Fruit fly (Drosophila melanogaster) whole organism, embryonic: Measurements from ENCODE around the gene Cyp18a1.
A peak's percentile ranks its signal among the peaks of the same experiment; 100 is the strongest.

Experiments used
- Bdp1 ChIP-seq: fragments of 200-800 bp; sonication (Bioruptor generic); optimal IDR thresholded peaks from 3 replicates; lab custom pipeline; 2016; ENCODE audit warnings: missing biosample characterization, missing genetic modification characterization
- CG10959 ChIP-seq: fragments of 200-800 bp; sonication (Bioruptor generic); IDR thresholded peaks from 2 replicates; pipeline ENCODE4 v1.3.6; 2022; ENCODE audit warnings: missing biosample characterization, missing genetic modification characterization
- CG11504 ChIP-seq: fragments of 200-800 bp; sonication (Bioruptor generic); optimal IDR thresholded peaks from 3 replicates; lab custom pipeline; 2019; ENCODE audit warnings: missing biosample characterization, mild to moderate bottlenecking, missing genetic modification characterization, moderate library complexity
- CG11696 ChIP-seq: fragments of 200-800 bp; sonication (Bioruptor generic); IDR thresholded peaks from 2 replicates; pipeline ENCODE4 v1.3.6; 2022; ENCODE audit warnings: missing biosample characterization, missing genetic modification characterization
- CG12071 ChIP-seq: fragments of 200-800 bp; sonication (Bioruptor generic); optimal IDR thresholded peaks from 3 replicates; lab custom pipeline; 2018; ENCODE audit warnings: missing biosample characterization, mild to moderate bottlenecking, missing genetic modification characterization
- CG12744 ChIP-seq: fragments of 200-800 bp; sonication (Bioruptor generic); optimal IDR thresholded peaks from 2 replicates; lab custom pipeline; 2016; ENCODE audit warnings: missing biosample characterization, missing genetic modification characterization
- CG13287 ChIP-seq: fragments of 200-800 bp; sonication (Bioruptor generic); IDR thresholded peaks from 2 replicates; pipeline ENCODE4 v1.3.6; 2022; ENCODE audit warnings: missing biosample characterization, missing genetic modification characterization; ENCODE audit not compliant: partially characterized antibody
- CG13624 ChIP-seq: fragments of 200-800 bp; sonication (Bioruptor generic); optimal IDR thresholded peaks from 2 replicates; lab custom pipeline; 2016; ENCODE audit warnings: missing biosample characterization, missing genetic modification characterization
- CG15696 ChIP-seq: fragments of 200-800 bp; sonication (Bioruptor generic); optimal IDR thresholded peaks from 2 replicates; lab custom pipeline; 2019; ENCODE audit warnings: missing biosample characterization, mild to moderate bottlenecking, missing genetic modification characterization, moderate library complexity
- CG17829 ChIP-seq: fragments of 200-800 bp; optimal IDR thresholded peaks from 2 replicates; lab custom pipeline; 2019; ENCODE audit warnings: missing biosample characterization, mild to moderate bottlenecking, missing genetic modification characterization, moderate library complexity
- CG30431 ChIP-seq: fragments of 200-800 bp; sonication (Bioruptor generic); optimal IDR thresholded peaks from 2 replicates; lab custom pipeline; 2017; ENCODE audit warnings: missing biosample characterization, missing genetic modification characterization
- CG3065 ChIP-seq: fragments of 200-800 bp; sonication (Bioruptor generic); optimal IDR thresholded peaks from 2 replicates; lab custom pipeline; 2016; ENCODE audit warnings: missing biosample characterization, missing genetic modification characterization
- CG3163 ChIP-seq: fragments of 200-800 bp; sonication (Bioruptor generic); optimal IDR thresholded peaks from 3 replicates; lab custom pipeline; 2016; ENCODE audit warnings: missing biosample characterization, missing genetic modification characterization
- CG33213 ChIP-seq: fragments of 200-800 bp; sonication (Bioruptor generic); optimal IDR thresholded peaks from 3 replicates; lab custom pipeline; 2016; ENCODE audit warnings: missing biosample characterization, missing genetic modification characterization
- CG34376 ChIP-seq: fragments of 200-800 bp; sonication (Bioruptor generic); optimal IDR thresholded peaks from 2 replicates; lab custom pipeline; 2018; ENCODE audit warnings: missing biosample characterization, mild to moderate bottlenecking, missing genetic modification characterization
- CG3838 ChIP-seq: fragments of 200-800 bp; sonication (Bioruptor generic); optimal IDR thresholded peaks from 3 replicates; lab custom pipeline; 2016; ENCODE audit warnings: missing biosample characterization, missing genetic modification characterization
- CG4282 ChIP-seq: fragments of 200-800 bp; sonication (Bioruptor generic); optimal IDR thresholded peaks from 2 replicates; lab custom pipeline; 2016; ENCODE audit warnings: missing biosample characterization, missing genetic modification characterization
- CG4730 ChIP-seq: fragments of 200-800 bp; sonication (Bioruptor generic); IDR thresholded peaks from 2 replicates; pipeline ENCODE4 v1.3.6; 2022; ENCODE audit warnings: missing biosample characterization, missing genetic modification characterization
- CG8765 ChIP-seq: fragments of 200-800 bp; sonication (Bioruptor generic); IDR thresholded peaks from 2 replicates; pipeline ENCODE4 v1.3.6; 2022; ENCODE audit warnings: missing biosample characterization, missing genetic modification characterization
- CG8924 ChIP-seq: fragments of 200-800 bp; optimal IDR thresholded peaks from 3 replicates; lab custom pipeline; 2019; ENCODE audit warnings: missing biosample characterization, mild to moderate bottlenecking, missing genetic modification characterization, moderate library complexity
- Chrac-16 ChIP-seq: fragments of 200-800 bp; sonication (Bioruptor generic); optimal IDR thresholded peaks from 3 replicates; lab custom pipeline; 2016; ENCODE audit warnings: missing biosample characterization, missing genetic modification characterization
- CoRest ChIP-seq: fragments of 200-800 bp; sonication (Bioruptor generic); optimal IDR thresholded peaks from 3 replicates; lab custom pipeline; 2018; ENCODE audit warnings: missing biosample characterization, mild to moderate bottlenecking, missing genetic modification characterization, moderate library complexity
- Dref ChIP-seq: fragments of 200-800 bp; sonication (Bioruptor generic); IDR thresholded peaks from 2 replicates; pipeline ENCODE4 v1.3.6; 2022; ENCODE audit warnings: missing biosample characterization, missing genetic modification characterization
- E2f1 ChIP-seq: fragments of 200-800 bp; sonication (Bioruptor generic); IDR thresholded peaks from 2 replicates; pipeline ENCODE4 v1.3.6; 2022; ENCODE audit warnings: missing biosample characterization, missing genetic modification characterization
- Ets97D ChIP-seq: fragments of 200-800 bp; sonication (Bioruptor generic); optimal IDR thresholded peaks from 3 replicates; lab custom pipeline; 2016; ENCODE audit warnings: missing biosample characterization, missing genetic modification characterization
- Fer3 ChIP-seq: fragments of 200-800 bp; sonication (Bioruptor generic); optimal IDR thresholded peaks from 2 replicates; lab custom pipeline; 2018; ENCODE audit warnings: missing biosample characterization, mild to moderate bottlenecking, missing genetic modification characterization, moderate library complexity
- Gsc ChIP-seq: fragments of 200-800 bp; sonication (Bioruptor generic); IDR thresholded peaks from 2 replicates; pipeline ENCODE4 v1.3.6; 2022; ENCODE audit warnings: missing biosample characterization, missing genetic modification characterization
- Hr39 ChIP-seq: fragments of >200 bp; optimal IDR thresholded peaks from 2 replicates; lab custom pipeline; 2017
- Lpt ChIP-seq: fragments of >200 bp; optimal IDR thresholded peaks from 2 replicates; lab custom pipeline; 2018; ENCODE audit warnings: missing biosample characterization, missing genetic modification characterization
- MESR4 ChIP-seq: fragments of 200-800 bp; sonication (Bioruptor generic); optimal IDR thresholded peaks from 2 replicates; lab custom pipeline; 2018; ENCODE audit warnings: missing biosample characterization, mild to moderate bottlenecking, missing genetic modification characterization, moderate library complexity
- NK7.1 ChIP-seq: fragments of 200-800 bp; sonication (Bioruptor generic); optimal IDR thresholded peaks from 3 replicates; lab custom pipeline; 2016; ENCODE audit warnings: missing biosample characterization, missing genetic modification characterization
- Nf-YC ChIP-seq: fragments of 200-800 bp; optimal IDR thresholded peaks from 3 replicates; lab custom pipeline; 2019; ENCODE audit warnings: missing biosample characterization, mild to moderate bottlenecking, missing genetic modification characterization, moderate library complexity
- Poxn ChIP-seq: fragments of 200-800 bp; sonication (Bioruptor generic); IDR thresholded peaks from 2 replicates; pipeline ENCODE4 v1.3.6; 2022; ENCODE audit warnings: missing biosample characterization, missing genetic modification characterization
- ac ChIP-seq: fragments of 200-800 bp; sonication (Bioruptor generic); optimal IDR thresholded peaks from 3 replicates; lab custom pipeline; 2017; ENCODE audit warnings: missing biosample characterization, mild to moderate bottlenecking, missing genetic modification characterization
- bsh ChIP-seq, 2 experiments: fragments of 200-800 bp; sonication (Bioruptor generic); optimal IDR thresholded peaks; 2 replicates each; lab custom pipeline; 2017 to 2018; ENCODE audit warnings: mild to moderate bottlenecking in 2 of 2, missing biosample characterization in 2 of 2, missing genetic modification characterization in 2 of 2, moderate library complexity in 1 of 2
- cad ChIP-seq: fragments of >200 bp; optimal IDR thresholded peaks from 2 replicates; lab custom pipeline; 2017; ENCODE audit warnings: missing biosample characterization, missing genetic modification characterization
- cg ChIP-seq: fragments of 200-800 bp; sonication (Bioruptor generic); optimal IDR thresholded peaks from 3 replicates; lab custom pipeline; 2019; ENCODE audit warnings: missing biosample characterization, mild to moderate bottlenecking, missing genetic modification characterization, moderate library complexity
- dpn ChIP-seq, 2 experiments: fragments of 200-800 bp; sonication (Bioruptor generic); optimal IDR thresholded peaks; 3 replicates each; lab custom pipeline; 2016; ENCODE audit warnings: missing biosample characterization in 2 of 2, missing genetic modification characterization in 2 of 2
- ems ChIP-seq: fragments of 200-800 bp; sonication (Bioruptor generic); optimal IDR thresholded peaks from 3 replicates; lab custom pipeline; 2016; ENCODE audit warnings: missing biosample characterization, missing genetic modification characterization
- fd3F ChIP-seq: fragments of 200-800 bp; sonication (Bioruptor generic); optimal IDR thresholded peaks from 2 replicates; lab custom pipeline; 2018; ENCODE audit warnings: missing biosample characterization, mild to moderate bottlenecking, missing genetic modification characterization, moderate library complexity
- hkb ChIP-seq, 2 experiments: fragments of 200-800 bp in 1 of 2; fragments of >200 bp in 1 of 2; sonication (Bioruptor generic) in 1 of 2; IDR thresholded peaks in 1 of 2; optimal IDR thresholded peaks in 1 of 2; 2 replicates each; pipeline versions ENCODE4 v1.3.6 to Lab custom; 2017 to 2022; ENCODE audit warnings: missing biosample characterization in 1 of 2, missing genetic modification characterization in 1 of 2
- hth ChIP-seq: fragments of >200 bp; optimal IDR thresholded peaks from 2 replicates; lab custom pipeline; 2017; ENCODE audit warnings: inconsistent platforms
- jumu ChIP-seq: fragments of 200-800 bp; sonication (Bioruptor generic); optimal IDR thresholded peaks from 3 replicates; lab custom pipeline; 2016; ENCODE audit warnings: missing biosample characterization, missing genetic modification characterization
- lbe ChIP-seq: fragments of 200-800 bp; sonication (Bioruptor generic); optimal IDR thresholded peaks from 2 replicates; lab custom pipeline; 2016; ENCODE audit warnings: missing biosample characterization, mild to moderate bottlenecking, missing genetic modification characterization
- luna ChIP-seq: fragments of 200-800 bp; sonication (Bioruptor generic); optimal IDR thresholded peaks from 2 replicates; lab custom pipeline; 2016; ENCODE audit warnings: missing biosample characterization, missing genetic modification characterization
- nom ChIP-seq: fragments of 200-800 bp; sonication (Bioruptor generic); optimal IDR thresholded peaks from 2 replicates; lab custom pipeline; 2017; ENCODE audit warnings: missing biosample characterization, missing genetic modification characterization, mild to moderate bottlenecking, moderate library complexity, missing genetic modification reagents
- prd ChIP-seq, 3 experiments: fragments of >200 bp in 2 of 3; fragments of 200-800 bp in 1 of 3; sonication (Bioruptor generic) in 1 of 3; optimal IDR thresholded peaks in 2 of 3; IDR thresholded peaks in 1 of 3; 2 replicates in 2 of 3; 3 replicates in 1 of 3; pipeline versions ENCODE4 v1.3.6 to Lab custom; 2017 to 2022; ENCODE audit warnings: missing biosample characterization in 1 of 3, missing genetic modification characterization in 1 of 3
- pum ChIP-seq: fragments of 200-800 bp; sonication (Bioruptor generic); optimal IDR thresholded peaks from 2 replicates; lab custom pipeline; 2016; ENCODE audit warnings: missing biosample characterization, missing genetic modification characterization
- sr ChIP-seq: fragments of 200-800 bp; sonication (Bioruptor generic); IDR thresholded peaks from 3 replicates; pipeline ENCODE4 v1.3.6; 2022; ENCODE audit warnings: missing biosample characterization, missing genetic modification characterization
- tio ChIP-seq: fragments of 200-800 bp; sonication (Bioruptor generic); optimal IDR thresholded peaks from 2 replicates; lab custom pipeline; 2017; ENCODE audit warnings: missing biosample characterization, missing genetic modification characterization, inconsistent platforms
- yki ChIP-seq: fragments of >200 bp; optimal IDR thresholded peaks from 3 replicates; lab custom pipeline; 2018

The Cyp18a1 gene

DNA sequence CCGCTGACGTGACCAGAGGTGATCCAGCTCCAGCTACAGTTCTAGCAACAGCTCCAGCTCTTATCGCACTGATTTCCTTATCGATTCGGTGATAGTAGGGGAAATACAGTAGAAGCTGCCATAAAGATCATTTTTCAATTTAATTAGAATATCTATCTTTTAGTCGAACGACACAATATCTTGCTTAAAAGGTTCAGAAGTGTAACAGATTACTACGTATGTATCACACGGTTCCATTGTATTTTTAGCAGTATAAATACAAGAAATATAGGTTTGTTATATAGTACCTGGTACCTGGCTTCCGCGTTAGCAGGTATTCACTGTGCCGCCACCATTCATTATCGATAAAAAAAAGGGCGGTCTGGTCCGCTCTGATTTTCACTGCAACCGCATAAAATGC, 48.0 kb downstream of the Cyp18a1 start (continued):
- TF ChIP-seq CG8924 (tag; lab: Kevin White, UChicago) (peak; percentile 87), dpn (GFP tag; optimal IDR thresholded peaks at IDR 0.05; lab: Kevin White, UChicago) (peak; percentile 69 to 79), prd (optimal IDR thresholded peaks at IDR 0.05; lab: Kevin White, UChicago) (no peak), prd (GFP tag; IDR thresholded peaks at IDR 0.05; lab: Robert Waterston, UW) (peak; percentile 85; the same call in 2 of the 3 replicates), CG34376 (GFP tag; lab: Kevin White, UChicago) (peak; percentile 57), hth (lab: Kevin White, UChicago) (no peak), lbe (GFP tag; lab: Kevin White, UChicago) (peak; percentile 54), CG33213 (GFP tag; lab: Kevin White, UChicago) (peak; percentile 62), Lpt (GFP tag; lab: Kevin White, UChicago) (no peak), Poxn (GFP tag; lab: Robert Waterston, UW) (0 out of 2 replicates have a peak, but pooled peaks have one; percentile 48), CG12744 (GFP tag; lab: Kevin White, UChicago) (peak; percentile 48), Bdp1 (GFP tag; lab: Kevin White, UChicago) (peak; percentile 66), NK7.1 (GFP tag; lab: Kevin White, UChicago) (no peak), CG13287 (no peak), Ets97D (no peak), Nf-YC (tag; lab: Kevin White, UChicago) (peak; percentile 54), cad (GFP tag; lab: Kevin White, UChicago) (no peak), cg (GFP tag; lab: Kevin White, UChicago) (no peak), jumu (GFP tag; lab: Kevin White, UChicago) (peak; percentile 74), CG12071 (peak; percentile 86), CG8765 (GFP tag; lab: Robert Waterston, UW) (0 out of 2 replicates have a peak, but pooled peaks have one; percentile 40), CG13624 (GFP tag; lab: Kevin White, UChicago) (peak; percentile 16), CG10959 (GFP tag; lab: Robert Waterston, UW) (peak; percentile 62), ac (peak; percentile 19), E2f1 (GFP tag; lab: Robert Waterston, UW) (peak; percentile 69), CG4730 (GFP tag; lab: Robert Waterston, UW) (peak; percentile 48), ems (GFP tag; lab: Kevin White, UChicago) (peak; percentile 80), pum (GFP tag; lab: Kevin White, UChicago) (peak; percentile 70), Chrac-16 (GFP tag; lab: Kevin White, UChicago) (peak; percentile 77), CG11504 (peak; percentile 89), CG11696 (GFP tag; lab: Robert Waterston, UW) (0 out of 2 replicates have a peak, but pooled peaks have one; percentile 16), CG17829 (tag; lab: Kevin White, UChicago) (peak; percentile 87), CoRest (tag; lab: Kevin White, UChicago) (peak; percentile 86), MESR4 (GFP tag; lab: Kevin White, UChicago) (peak; percentile 20), CG3065 (GFP tag; lab: Kevin White, UChicago) (no peak), Hr39 (no peak), sr (GFP tag; lab: Robert Waterston, UW) (0 out of 3 replicates have a peak, but pooled peaks have one; percentile 28), nom (peak; percentile 31), CG4282 (GFP tag; lab: Kevin White, UChicago) (no peak), CG30431 (GFP tag; lab: Kevin White, UChicago) (peak; percentile 39), tio (GFP tag; lab: Kevin White, UChicago) (peak; percentile 58), Dref (GFP tag; lab: Robert Waterston, UW) (no peak), fd3F (peak; percentile 67), luna (no peak), Gsc (GFP tag; lab: Robert Waterston, UW) (no peak), Fer3 (peak; percentile 88), CG15696 (tag; lab: Kevin White, UChicago) (peak; percentile 71), yki (lab: Kevin White, UChicago) (no peak), CG3163 (GFP tag; lab: Kevin White, UChicago) (no peak), hkb (optimal IDR thresholded peaks at IDR 0.05; lab: Kevin White, UChicago) (no peak), hkb (GFP tag; IDR thresholded peaks at IDR 0.05; lab: Robert Waterston, UW) (peak; percentile 82), bsh (GFP tag; optimal IDR thresholded peaks at IDR 0.05; lab: Kevin White, UChicago) (peak in 1 of 2 experiments; percentile 90), CG3838 (GFP tag; lab: Kevin White, UChicago) (peak; percentile 31)
